Worm (Caenorhabditis elegans) whole organism, late embryonic: ENCODE data around the gene pqn-75.
"Not testable (repeated sequence)": the region's sequence is repeated elsewhere in the genome, so short reads cannot be mapped to it uniquely, and the experiment has no call there.

Experiments
- ahr-1 ChIP-seq: sonication (generic microtip); optimal IDR thresholded peaks from 2 replicates; lab custom pipeline; 2016; ENCODE audit warnings: missing genetic modification characterization, missing compliant biosample characterization
- ama-1 ChIP-seq: fragments of 150-350 bp; optimal IDR thresholded peaks from 2 replicates; lab custom pipeline; 2014
- ceh-9 ChIP-seq: sonication (generic microtip); optimal IDR thresholded peaks from 2 replicates; lab custom pipeline; 2016; ENCODE audit warnings: mild to moderate bottlenecking, missing genetic modification characterization, inconsistent platforms, missing compliant biosample characterization
- eyg-1 ChIP-seq: sonication (generic microtip); optimal IDR thresholded peaks from 2 replicates; lab custom pipeline; 2016; ENCODE audit warnings: missing genotype, missing genetic modification characterization, missing compliant biosample characterization
- gmeb-2 ChIP-seq: sonication (generic microtip); optimal IDR thresholded peaks from 2 replicates; lab custom pipeline; 2016; ENCODE audit warnings: missing genetic modification characterization, inconsistent platforms, missing compliant biosample characterization
- odd-2 ChIP-seq: sonication (generic microtip); optimal IDR thresholded peaks from 2 replicates; lab custom pipeline; 2017; ENCODE audit warnings: antibody characterized with exemption, mild to moderate bottlenecking, missing genetic modification characterization, missing compliant biosample characterization
- pha-2 ChIP-seq: sonication (generic microtip); optimal IDR thresholded peaks from 2 replicates; lab custom pipeline; 2017; ENCODE audit warnings: mild to moderate bottlenecking, missing genetic modification characterization, missing compliant biosample characterization
- pha-4 ChIP-seq: fragments of 150-350 bp; optimal IDR thresholded peaks from 2 replicates; lab custom pipeline; 2018; ENCODE audit warnings: missing biosample characterization, missing genetic modification reagents, missing genetic modification characterization
- ref-2 ChIP-seq: sonication (generic microtip); optimal IDR thresholded peaks from 2 replicates; lab custom pipeline; 2016; ENCODE audit warnings: missing genetic modification characterization, missing compliant biosample characterization
- unc-86 ChIP-seq: sonication (generic microtip); optimal IDR thresholded peaks from 2 replicates; lab custom pipeline; 2016; ENCODE audit warnings: missing genetic modification characterization, missing compliant biosample characterization

ce11 chrIV:4125657-4126056, 53.5 kb downstream of the pqn-75 start, which contains the start of gene F49F1.7:
- TF ChIP-seq eyg-1 (tag; lab: Kevin White, UChicago); ama-1; unc-86 (tag; lab: Kevin White, UChicago); ref-2 (tag; lab: Kevin White, UChicago); pha-4 (tag; lab: Kevin White, UChicago); odd-2 (tag; lab: Kevin White, UChicago); ceh-9 (tag; lab: Kevin White, UChicago); pha-2 (tag; lab: Kevin White, UChicago); ahr-1 (tag; lab: Kevin White, UChicago); gmeb-2 (tag; lab: Kevin White, UChicago): not testable (repeated sequence)
